Worm (Caenorhabditis elegans): ENCODE results near the gene R03D7.2.

R03D7.2 gene

DNA sequence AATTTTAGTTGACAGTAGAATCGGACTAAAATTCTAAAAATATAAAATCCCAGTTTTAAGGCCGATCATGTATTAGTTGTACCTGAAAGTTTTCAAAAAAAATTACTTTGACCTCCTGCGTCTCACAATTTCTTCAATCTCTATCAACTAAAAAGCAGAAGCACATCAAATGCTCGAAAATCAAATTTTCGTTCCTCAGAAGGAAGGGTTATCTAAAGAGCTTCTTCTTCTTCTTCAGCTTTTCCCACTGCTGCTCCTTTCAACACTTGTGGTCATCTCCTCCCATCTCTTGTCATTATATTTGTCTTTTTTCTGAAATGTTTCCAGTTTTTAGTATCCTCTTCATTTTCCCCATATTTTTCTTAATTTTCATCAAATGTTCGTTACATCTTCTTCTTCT is 29.8 kb upstream of the R03D7.2 start:
- TF ChIP-seq unc-39 (tag; optimal IDR thresholded peaks at IDR 0.05) = no peak
- no peak for TF ChIP-seq sdz-12 (GFP tag; optimal IDR thresholded peaks at IDR 0.05)
- TF ChIP-seq lin-29 (GFP tag; IDR thresholded peaks at IDR 0.05) = no peak
- no peak for TF ChIP-seq daf-12 (tag; optimal IDR thresholded peaks at IDR 0.05)
- TF ChIP-seq nhr-25 (tag; optimal IDR thresholded peaks at IDR 0.05; ENCODE audit: borderline replicate concordance, insufficient read depth) = no peak
- TF ChIP-seq spr-1 (tag; optimal IDR thresholded peaks at IDR 0.05) = no peak
- TF ChIP-seq zfp-2 (tag; optimal IDR thresholded peaks at IDR 0.05) = no peak
- TF ChIP-seq dmd-9 (GFP tag; IDR thresholded peaks at IDR 0.05) = no peak
- TF ChIP-seq Y105C5A.15 (GFP tag; IDR thresholded peaks at IDR 0.05) = no peak
- TF ChIP-seq daf-8 (GFP tag; IDR thresholded peaks at IDR 0.05) = no peak
- no peak for TF ChIP-seq Y75B8A.6 (GFP tag; IDR thresholded peaks at IDR 0.05)
- TF ChIP-seq cey-2 (tag; optimal IDR thresholded peaks at IDR 0.05; ENCODE audit: borderline replicate concordance, insufficient read depth) = no peak
- TF ChIP-seq lin-15B (tag; optimal IDR thresholded peaks at IDR 0.05) = no peak
- TF ChIP-seq madf-5 (GFP tag; IDR thresholded peaks at IDR 0.05) = no peak
- no peak for TF ChIP-seq mes-2 (tag; optimal IDR thresholded peaks at IDR 0.05; ENCODE audit: poor library complexity, severe bottlenecking)
- TF ChIP-seq dmd-8 (GFP tag; IDR thresholded peaks at IDR 0.05) = no peak
- no peak for TF ChIP-seq set-16 (GFP tag; IDR thresholded peaks at IDR 0.05)
- no peak for TF ChIP-seq nhr-237 (tag; optimal IDR thresholded peaks at IDR 0.05)
- no peak for TF ChIP-seq ZK337.2 (GFP tag; IDR thresholded peaks at IDR 0.05)

DNA sequence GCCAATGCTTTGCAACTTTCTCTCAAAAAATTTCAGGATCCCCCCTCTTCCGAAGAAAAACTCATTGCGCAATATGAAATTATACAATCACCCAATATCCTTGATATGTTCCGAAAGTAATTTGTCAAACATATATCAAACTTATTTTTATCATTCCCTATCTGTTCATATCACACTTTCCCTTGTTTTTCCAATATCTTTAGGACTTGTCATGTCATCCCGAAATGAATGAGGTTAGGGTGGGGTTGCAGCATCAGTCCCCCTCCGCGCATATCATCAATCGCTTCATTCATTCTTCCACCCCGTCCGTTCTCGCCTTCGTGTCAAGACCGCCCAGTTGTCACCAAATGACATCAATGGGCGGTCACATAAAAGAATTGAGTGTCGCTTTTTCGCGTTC is 24.7 kb upstream of the R03D7.2 start:
- no peak for TF ChIP-seq Y75B8A.6 (GFP tag; IDR thresholded peaks at IDR 0.05)
- no peak for TF ChIP-seq hmg-1.1 (GFP tag; IDR thresholded peaks at IDR 0.05)
- TF ChIP-seq nhr-111 (GFP tag; optimal IDR thresholded peaks at IDR 0.05) = no peak
- no peak for TF ChIP-seq mxl-3 (GFP tag; optimal IDR thresholded peaks at IDR 0.05)
- TF ChIP-seq ZK546.5 (tag; optimal IDR thresholded peaks at IDR 0.05) = no peak
- no peak for TF ChIP-seq jun-1 (tag; optimal IDR thresholded peaks at IDR 0.05)
- TF ChIP-seq egl-27 (tag; optimal IDR thresholded peaks at IDR 0.05) = no peak
- no peak for TF ChIP-seq zag-1 (tag; optimal IDR thresholded peaks at IDR 0.05)
- TF ChIP-seq lin-13 (GFP tag; optimal IDR thresholded peaks at IDR 0.05) = no peak
- no peak for TF ChIP-seq daf-16 (GFP tag; optimal IDR thresholded peaks at IDR 0.05)
- TF ChIP-seq daf-16 (tag; optimal IDR thresholded peaks at IDR 0.05) = no peak
- no peak for TF ChIP-seq lin-29 (GFP tag; IDR thresholded peaks at IDR 0.05)
- TF ChIP-seq nhr-102 (tag; optimal IDR thresholded peaks at IDR 0.05) = no peak
- TF ChIP-seq set-16 (GFP tag; IDR thresholded peaks at IDR 0.05) = no peak
- no peak for TF ChIP-seq madf-9 (GFP tag; conservative IDR thresholded peaks at IDR 0.05)

DNA sequence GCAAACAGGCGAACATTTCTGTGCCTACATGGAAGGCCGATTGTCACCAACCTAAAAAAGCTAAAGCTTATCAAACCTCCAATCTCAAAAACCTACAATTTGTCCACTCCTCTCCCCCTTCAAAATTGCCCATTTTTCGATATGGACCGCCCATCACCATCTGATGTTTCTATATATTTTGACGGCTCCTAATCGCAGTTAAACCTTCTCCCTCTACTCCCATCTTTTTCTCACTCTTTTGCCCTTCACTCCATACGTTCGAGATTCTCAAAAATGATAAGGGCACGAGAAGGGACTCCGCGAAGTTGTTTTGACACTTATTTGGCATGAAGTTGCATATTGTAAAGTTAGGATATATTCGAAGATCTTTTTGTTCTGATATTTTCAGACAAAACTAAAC is 24.2 kb upstream of the R03D7.2 start:
- TF ChIP-seq ceh-32 (tag; optimal IDR thresholded peaks at IDR 0.05; ENCODE audit: poor library complexity) (no peak), aha-1 (tag) (peak; percentile 67), ceh-20 (GFP tag; IDR thresholded peaks at IDR 0.05) (0 out of 2 replicates have a peak, but pooled peaks have one; percentile 23), ZK337.2 (GFP tag; IDR thresholded peaks at IDR 0.05) (no peak), duxl-1 (tag; optimal IDR thresholded peaks at IDR 0.05; ENCODE audit: poor library complexity) (no peak), nhr-237 (tag; optimal IDR thresholded peaks at IDR 0.05) (no peak), F44E2.7 (GFP tag; IDR thresholded peaks at IDR 0.05) (no peak)

DNA sequence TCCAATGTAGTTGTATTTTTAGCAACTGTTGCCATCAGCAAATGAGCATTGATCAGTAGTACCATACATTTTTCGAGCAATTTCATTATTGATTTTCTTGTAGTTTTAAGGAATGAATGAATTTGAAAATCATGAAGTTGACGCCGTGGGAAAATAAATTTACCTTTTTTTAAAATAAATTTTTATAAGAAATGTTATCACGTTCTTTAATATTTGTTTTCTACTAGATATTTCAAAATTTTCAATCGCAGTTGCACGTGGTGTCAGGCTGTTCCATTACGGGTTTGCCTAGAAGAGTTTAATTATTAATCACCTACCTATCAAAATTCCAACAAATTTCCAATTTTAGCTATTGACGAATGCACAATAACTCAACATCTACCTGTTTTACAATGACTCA is 21.8 kb upstream of the R03D7.2 start, which contains the start of gene R03D7.8:
R03D7.8 (minus strand) TSS at position 101 of the 400 bp plus-strand sequence.
- TF ChIP-seq aha-1 (tag) = peak; percentile 12
- no peak for TF ChIP-seq daf-19 (GFP tag; conservative IDR thresholded peaks at IDR 0.05)
